Worm (Caenorhabditis elegans): Measurements from ENCODE around the gene R04B5.7.

R04B5.7 gene

ce11 chrV:10091152-10091551 is 791 bp upstream of the R04B5.7 start, which contains the start of gene R04B5.11:
R04B5.11 (minus strand) TSS chrV:10091252.
- TF ChIP-seq lin-39 (tag; optimal IDR thresholded peaks at IDR 0.05), result no peak
- no peak for TF ChIP-seq lsy-12 (tag; optimal IDR thresholded peaks at IDR 0.05)
- no peak for TF ChIP-seq mml-1 (tag; optimal IDR thresholded peaks at IDR 0.05)

DNA sequence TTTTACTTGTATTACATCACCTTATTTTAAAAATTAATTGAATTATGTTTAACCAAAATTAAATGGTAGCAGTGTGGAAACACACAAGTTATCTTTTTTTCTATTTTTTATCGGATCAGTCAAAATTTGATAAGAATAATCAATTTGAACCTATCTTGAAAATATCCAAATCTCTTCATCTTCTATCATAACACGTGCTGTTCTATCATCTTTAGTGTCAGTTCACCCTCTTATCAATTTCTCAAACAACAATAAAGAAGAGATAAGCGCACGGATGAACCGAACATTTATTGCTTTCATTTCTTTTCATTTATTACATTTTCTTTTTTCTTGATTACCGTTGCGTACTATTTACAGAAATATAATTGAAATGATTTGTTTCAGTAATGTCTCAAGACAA is 3.3 kb downstream of the R04B5.7 start, which contains the start of gene R04B5.5:
Gene R04B5.5, plus strand, starts transcription at position 378 of the 400 bp plus-strand sequence.
- no peak for TF ChIP-seq ama-1 (optimal IDR thresholded peaks at IDR 0.05)
- no peak for TF ChIP-seq ceh-16 (tag; optimal IDR thresholded peaks at IDR 0.05)
- TF ChIP-seq nhr-12 (tag; optimal IDR thresholded peaks at IDR 0.05), result no peak
- no peak for TF ChIP-seq R02D3.7 (tag; optimal IDR thresholded peaks at IDR 0.05)
- TF ChIP-seq nfya-1 (tag; optimal IDR thresholded peaks at IDR 0.05; ENCODE audit: insufficient read depth), result no peak
- no peak for TF ChIP-seq tbx-2 (tag; optimal IDR thresholded peaks at IDR 0.05)
- TF ChIP-seq ceh-28 (tag; optimal IDR thresholded peaks at IDR 0.05), result peak; percentile 2
- peak; percentile 39 for TF ChIP-seq jun-1 (tag; optimal IDR thresholded peaks at IDR 0.05)
- TF ChIP-seq ztf-11 (tag; optimal IDR thresholded peaks at IDR 0.05), result no peak
- TF ChIP-seq eor-1 (tag; optimal IDR thresholded peaks at IDR 0.05), result no peak
- no peak for TF ChIP-seq ceh-82 (tag; optimal IDR thresholded peaks at IDR 0.05)
- peak; percentile 62 for TF ChIP-seq nhr-76 (tag; optimal IDR thresholded peaks at IDR 0.05)
- TF ChIP-seq lsy-12 (tag; optimal IDR thresholded peaks at IDR 0.05), result no peak
- TF ChIP-seq egl-5 (tag; optimal IDR thresholded peaks at IDR 0.05), result no peak
- TF ChIP-seq ZK546.5 (tag; optimal IDR thresholded peaks at IDR 0.05), result no peak
- no peak for TF ChIP-seq pha-4 (tag; optimal IDR thresholded peaks at IDR 0.05)
- TF ChIP-seq elt-1 (tag; optimal IDR thresholded peaks at IDR 0.05), result no peak
- TF ChIP-seq zag-1 (tag; optimal IDR thresholded peaks at IDR 0.05), result no peak
- peak; percentile 18 for TF ChIP-seq mdl-1 (tag; optimal IDR thresholded peaks at IDR 0.05)
- no peak for TF ChIP-seq aly-2 (tag; optimal IDR thresholded peaks at IDR 0.05)
- peak; percentile 60 for TF ChIP-seq nhr-23 (tag; optimal IDR thresholded peaks at IDR 0.05)
- no peak for TF ChIP-seq fos-1 (tag; optimal IDR thresholded peaks at IDR 0.05)
- no peak for TF ChIP-seq mml-1 (tag; optimal IDR thresholded peaks at IDR 0.05)
- TF ChIP-seq nhr-28 (tag; optimal IDR thresholded peaks at IDR 0.05), result no peak
- no peak for TF ChIP-seq nhr-237 (tag; optimal IDR thresholded peaks at IDR 0.05)
- no peak for TF ChIP-seq sea-2 (GFP tag; optimal IDR thresholded peaks at IDR 0.05)
- no peak for TF ChIP-seq nhr-25 (tag; optimal IDR thresholded peaks at IDR 0.05)
- peak in 1 of 3 experiments; percentile 71 for TF ChIP-seq elt-3 (tag; optimal IDR thresholded peaks at IDR 0.05)
- TF ChIP-seq unc-39 (tag; optimal IDR thresholded peaks at IDR 0.05), result no peak
- TF ChIP-seq hmg-11 (tag; optimal IDR thresholded peaks at IDR 0.05), result no peak
- no peak for TF ChIP-seq ceh-9 (tag; optimal IDR thresholded peaks at IDR 0.05)
- TF ChIP-seq elt-2 (tag; optimal IDR thresholded peaks at IDR 0.05), result peak; percentile 91
- no peak for TF ChIP-seq egl-27 (tag; optimal IDR thresholded peaks at IDR 0.05)
- no peak for TF ChIP-seq daf-12 (tag; optimal IDR thresholded peaks at IDR 0.05)
- no peak for TF ChIP-seq snpc-4 (tag; optimal IDR thresholded peaks at IDR 0.05)
- peak; percentile 81 for TF ChIP-seq pqm-1 (tag; optimal IDR thresholded peaks at IDR 0.05)
- peak; percentile 61 for TF ChIP-seq ztf-4 (tag; optimal IDR thresholded peaks at IDR 0.05)
- no peak for TF ChIP-seq nhr-67 (tag; optimal IDR thresholded peaks at IDR 0.05)
- no peak for TF ChIP-seq nhr-77 (tag; optimal IDR thresholded peaks at IDR 0.05)
- no peak for TF ChIP-seq skn-1 (tag; optimal IDR thresholded peaks at IDR 0.05)
- TF ChIP-seq nhr-11 (tag; optimal IDR thresholded peaks at IDR 0.05), result no peak
- TF ChIP-seq lin-15B (tag; optimal IDR thresholded peaks at IDR 0.05), result no peak
- peak; percentile 59 for TF ChIP-seq nhr-43 (tag; optimal IDR thresholded peaks at IDR 0.05; ENCODE audit: poor library complexity, severe bottlenecking)

- TF ChIP-seq nhr-76 (tag; optimal IDR thresholded peaks at IDR 0.05) (peak; percentile 35), aly-2 (tag; optimal IDR thresholded peaks at IDR 0.05) (no peak)
Measured at ce11 chrV:10086141-10086540, 4.2 kb downstream of the R04B5.7 start.
